Fruit fly (Drosophila melanogaster) whole organism, embryonic: ENCODE results near the gene PIG-Q.
A peak's percentile ranks its signal among the peaks of the same experiment; 100 is the strongest.

Source experiments
- CG10462 ChIP-seq: fragments of 200-800 bp; sonication (Bioruptor generic); optimal IDR thresholded peaks from 2 replicates; lab custom pipeline; 2016; ENCODE audit warnings: missing biosample characterization, missing genetic modification characterization
- CG11085 ChIP-seq: fragments of 200-800 bp; sonication (Bioruptor generic); IDR thresholded peaks from 2 replicates; pipeline ENCODE4 v1.3.6; 2022; ENCODE audit warnings: missing biosample characterization, missing genetic modification characterization
- CG11696 ChIP-seq: fragments of 200-800 bp; sonication (Bioruptor generic); IDR thresholded peaks from 2 replicates; pipeline ENCODE4 v1.3.6; 2022; ENCODE audit warnings: missing biosample characterization, missing genetic modification characterization
- CG12104 ChIP-seq: fragments of 200-800 bp; sonication (Bioruptor generic); optimal IDR thresholded peaks from 3 replicates; lab custom pipeline; 2016; ENCODE audit warnings: missing biosample characterization, missing genetic modification characterization
- CG12219 ChIP-seq: fragments of 200-800 bp; sonication (Bioruptor generic); optimal IDR thresholded peaks from 3 replicates; lab custom pipeline; 2018; ENCODE audit warnings: missing biosample characterization, mild to moderate bottlenecking, missing genetic modification characterization
- CG13287 ChIP-seq: fragments of 200-800 bp; sonication (Bioruptor generic); IDR thresholded peaks from 2 replicates; pipeline ENCODE4 v1.3.6; 2022; ENCODE audit warnings: missing biosample characterization, missing genetic modification characterization; ENCODE audit not compliant: partially characterized antibody
- CG14710 ChIP-seq: fragments of 200-800 bp; sonication (Bioruptor generic); optimal IDR thresholded peaks from 3 replicates; lab custom pipeline; 2019; ENCODE audit warnings: missing biosample characterization, mild to moderate bottlenecking, missing genetic modification characterization, moderate library complexity
- CG15696 ChIP-seq: fragments of 200-800 bp; sonication (Bioruptor generic); optimal IDR thresholded peaks from 2 replicates; lab custom pipeline; 2019; ENCODE audit warnings: missing biosample characterization, mild to moderate bottlenecking, missing genetic modification characterization, moderate library complexity
- CG17186 ChIP-seq: fragments of 200-800 bp; sonication (Bioruptor generic); optimal IDR thresholded peaks from 3 replicates; lab custom pipeline; 2017; ENCODE audit warnings: missing biosample characterization, missing genetic modification reagents, missing genetic modification characterization
- CG17612 ChIP-seq: fragments of 200-800 bp; sonication (Bioruptor generic); IDR thresholded peaks from 2 replicates; pipeline ENCODE4 v1.3.6; 2022; ENCODE audit warnings: missing biosample characterization, missing genetic modification characterization
- CG2202 ChIP-seq: fragments of 200-800 bp; sonication (Bioruptor generic); optimal IDR thresholded peaks from 2 replicates; lab custom pipeline; 2018; ENCODE audit warnings: missing biosample characterization, mild to moderate bottlenecking, missing genetic modification characterization
- CG32772 ChIP-seq: fragments of 200-800 bp; sonication (Bioruptor generic); IDR thresholded peaks from 2 replicates; pipeline ENCODE4 v1.3.6; 2022; ENCODE audit warnings: missing biosample characterization, missing genetic modification characterization
- CG34376 ChIP-seq: fragments of 200-800 bp; sonication (Bioruptor generic); optimal IDR thresholded peaks from 2 replicates; lab custom pipeline; 2018; ENCODE audit warnings: missing biosample characterization, mild to moderate bottlenecking, missing genetic modification characterization
- CG4617 ChIP-seq: fragments of 200-800 bp; sonication (Bioruptor generic); optimal IDR thresholded peaks from 3 replicates; lab custom pipeline; 2016; ENCODE audit warnings: missing biosample characterization, missing genetic modification characterization, borderline replicate concordance
- CG4854 ChIP-seq: fragments of 200-800 bp; sonication (Bioruptor generic); optimal IDR thresholded peaks from 2 replicates; lab custom pipeline; 2016; ENCODE audit warnings: missing biosample characterization, missing genetic modification characterization, inconsistent platforms
- CG7928 ChIP-seq: fragments of 200-800 bp; sonication (Bioruptor generic); optimal IDR thresholded peaks from 2 replicates; lab custom pipeline; 2017; ENCODE audit warnings: missing biosample characterization, mild to moderate bottlenecking, missing genetic modification characterization
- CG8290 ChIP-seq, 3 experiments: fragments of 200-800 bp; sonication (Bioruptor generic); optimal IDR thresholded peaks; 2 replicates each; lab custom pipeline; 2016 to 2019; ENCODE audit warnings: missing biosample characterization in 3 of 3, missing genetic modification characterization in 3 of 3, mild to moderate bottlenecking in 2 of 3, moderate library complexity in 1 of 3
- CG9437 ChIP-seq: fragments of 200-800 bp; sonication (Bioruptor generic); optimal IDR thresholded peaks from 2 replicates; lab custom pipeline; 2018; ENCODE audit warnings: missing biosample characterization, mild to moderate bottlenecking, missing genetic modification characterization
- CG9609 ChIP-seq: fragments of 200-800 bp; sonication (Bioruptor generic); optimal IDR thresholded peaks from 3 replicates; lab custom pipeline; 2016; ENCODE audit warnings: missing biosample characterization, missing genetic modification characterization
- Dad ChIP-seq: fragments of 200-800 bp; sonication (Bioruptor generic); optimal IDR thresholded peaks from 3 replicates; lab custom pipeline; 2016; ENCODE audit warnings: missing biosample characterization, missing genetic modification characterization
- Dfd ChIP-seq, 2 experiments: fragments of >200 bp; optimal IDR thresholded peaks; 2 replicates each; lab custom pipeline; 2017; ENCODE audit warnings: missing biosample characterization in 2 of 2, missing genetic modification characterization in 2 of 2
- Ets65A ChIP-seq: fragments of 200-800 bp; sonication (Bioruptor generic); peaks from one replicate; lab custom pipeline; 2016; ENCODE audit warnings: missing biosample characterization, missing genetic modification characterization
- Gsc ChIP-seq: fragments of 200-800 bp; sonication (Bioruptor generic); IDR thresholded peaks from 2 replicates; pipeline ENCODE4 v1.3.6; 2022; ENCODE audit warnings: missing biosample characterization, missing genetic modification characterization
- Hsf ChIP-seq: fragments of 200-800 bp; sonication (Bioruptor generic); optimal IDR thresholded peaks from 3 replicates; lab custom pipeline; 2016; ENCODE audit warnings: missing biosample characterization, missing genetic modification characterization
- Oli ChIP-seq: fragments of 200-800 bp; sonication (Bioruptor generic); optimal IDR thresholded peaks from 2 replicates; lab custom pipeline; 2018; ENCODE audit warnings: missing biosample characterization, mild to moderate bottlenecking, missing genetic modification characterization, moderate library complexity
- Optix ChIP-seq: fragments of 200-800 bp; sonication (Bioruptor generic); IDR thresholded peaks from 3 replicates; pipeline ENCODE4 v1.3.6; 2022; ENCODE audit warnings: missing biosample characterization, missing genetic modification characterization
- Sry-δ ChIP-seq: fragments of 200-800 bp; sonication (Bioruptor generic); optimal IDR thresholded peaks from 2 replicates; lab custom pipeline; 2016; ENCODE audit warnings: missing biosample characterization, missing genetic modification characterization
- Taf1 ChIP-seq: fragments of 200-800 bp; sonication (Bioruptor generic); IDR thresholded peaks from 2 replicates; pipeline ENCODE4 v1.3.6; 2022; ENCODE audit warnings: missing biosample characterization, missing genetic modification characterization
- Usf ChIP-seq: fragments of 200-800 bp; sonication (Bioruptor generic); optimal IDR thresholded peaks from 2 replicates; lab custom pipeline; 2017; ENCODE audit warnings: missing genotype, missing biosample characterization, missing genetic modification characterization
- Vsx1 ChIP-seq: fragments of 200-800 bp; sonication (Bioruptor generic); optimal IDR thresholded peaks from 2 replicates; lab custom pipeline; 2017; ENCODE audit warnings: missing biosample characterization, mild to moderate bottlenecking, missing genetic modification characterization, missing genetic modification reagents
- amos ChIP-seq: fragments of 200-800 bp; sonication (Bioruptor generic); IDR thresholded peaks from 2 replicates; pipeline ENCODE4 v1.3.6; 2022; ENCODE audit warnings: missing biosample characterization, missing genetic modification characterization; ENCODE audit not compliant: partially characterized antibody
- croc ChIP-seq: fragments of 200-800 bp; sonication (Bioruptor generic); conservative IDR thresholded peaks from 3 replicates; pipeline ENCODE4 v1.3.6; 2022; ENCODE audit warnings: missing biosample characterization, missing genetic modification characterization
- dmrt11E ChIP-seq: fragments of 200-800 bp; sonication (Bioruptor generic); optimal IDR thresholded peaks from 3 replicates; lab custom pipeline; 2018; ENCODE audit warnings: missing biosample characterization, mild to moderate bottlenecking, missing genetic modification characterization, moderate library complexity
- dysf ChIP-seq: fragments of 200-800 bp; sonication (Bioruptor generic); IDR thresholded peaks from 3 replicates; pipeline ENCODE4 v1.3.6; 2022; ENCODE audit warnings: missing biosample characterization, missing genetic modification characterization
- jigr1 ChIP-seq: fragments of 200-800 bp; sonication (Bioruptor generic); IDR thresholded peaks from 3 replicates; pipeline ENCODE4 v1.3.6; 2022; ENCODE audit warnings: missing biosample characterization, missing genetic modification characterization
- luna ChIP-seq: fragments of 200-800 bp; sonication (Bioruptor generic); optimal IDR thresholded peaks from 2 replicates; lab custom pipeline; 2016; ENCODE audit warnings: missing biosample characterization, missing genetic modification characterization
- mirr ChIP-seq: fragments of 200-800 bp; sonication (Bioruptor generic); optimal IDR thresholded peaks from 3 replicates; lab custom pipeline; 2018; ENCODE audit warnings: missing biosample characterization, mild to moderate bottlenecking, missing genetic modification characterization
- nerfin-2 ChIP-seq: fragments of 200-800 bp; sonication (Bioruptor generic); IDR thresholded peaks from 2 replicates; pipeline ENCODE4 v1.3.6; 2022; ENCODE audit warnings: missing biosample characterization, missing genetic modification characterization; ENCODE audit not compliant: partially characterized antibody
- nmo ChIP-seq: fragments of 200-800 bp; sonication (Bioruptor generic); optimal IDR thresholded peaks from 2 replicates; lab custom pipeline; 2018; ENCODE audit warnings: missing biosample characterization, mild to moderate bottlenecking, missing genetic modification characterization, moderate library complexity
- odd ChIP-seq: fragments of 200-800 bp; sonication (Bioruptor generic); optimal IDR thresholded peaks from 2 replicates; lab custom pipeline; 2017; ENCODE audit warnings: missing biosample characterization, mild to moderate bottlenecking, missing genetic modification characterization
- onecut ChIP-seq: fragments of 200-800 bp; sonication (Bioruptor generic); IDR thresholded peaks from 2 replicates; pipeline ENCODE4 v1.3.6; 2022; ENCODE audit warnings: missing biosample characterization, missing genetic modification characterization
- pb ChIP-seq: fragments of 200-800 bp; sonication (Bioruptor generic); optimal IDR thresholded peaks from 3 replicates; lab custom pipeline; 2016; ENCODE audit warnings: missing biosample characterization, missing genetic modification characterization
- rib ChIP-seq: fragments of 200-800 bp; sonication (Bioruptor generic); IDR thresholded peaks from 2 replicates; pipeline ENCODE4 v1.3.6; 2022; ENCODE audit warnings: missing biosample characterization, missing genetic modification characterization
- sna ChIP-seq: fragments of 200-800 bp; sonication (Bioruptor generic); IDR thresholded peaks from 2 replicates; pipeline ENCODE4 v1.3.6; 2022; ENCODE audit warnings: missing biosample characterization, missing genetic modification characterization; ENCODE audit not compliant: partially characterized antibody
- stc ChIP-seq: fragments of 200-800 bp; sonication (Bioruptor generic); IDR thresholded peaks from 2 replicates; pipeline ENCODE4 v1.3.6; 2022; ENCODE audit warnings: missing biosample characterization, missing genetic modification characterization
- stwl ChIP-seq: fragments of 200-800 bp; sonication (Bioruptor generic); optimal IDR thresholded peaks from 3 replicates; lab custom pipeline; 2018; ENCODE audit warnings: missing biosample characterization, mild to moderate bottlenecking, missing genetic modification characterization, moderate library complexity
- tx ChIP-seq: fragments of 200-800 bp; sonication (Bioruptor generic); optimal IDR thresholded peaks from 2 replicates; lab custom pipeline; 2016; ENCODE audit warnings: missing biosample characterization, missing genetic modification characterization
- yki ChIP-seq: fragments of >200 bp; optimal IDR thresholded peaks from 3 replicates; lab custom pipeline; 2018
- zfh1 ChIP-seq: fragments of 200-800 bp; sonication (Bioruptor generic); IDR thresholded peaks from 3 replicates; pipeline ENCODE4 v1.3.6; 2022; ENCODE audit warnings: missing biosample characterization, missing genetic modification characterization

The PIG-Q gene

dm6 chrX:16358670-16359320 lies at the start of gene PIG-Q, which contains the start of gene U2af50 (continued):
- peak; percentile 83 for TF ChIP-seq Ets65A (GFP tag; lab: Kevin White, UChicago)
- peak; percentile 90 for TF ChIP-seq croc (GFP tag; lab: Robert Waterston, UW)
- TF ChIP-seq stwl (tag; lab: Kevin White, UChicago): peak; percentile 66
- TF ChIP-seq CG17186: peak; percentile 42
- TF ChIP-seq stc (GFP tag; lab: Robert Waterston, UW): no peak; the same call in 1 of the 2 replicates
- TF ChIP-seq rib (GFP tag; lab: Robert Waterston, UW): peak; percentile 70
- TF ChIP-seq CG7928 (GFP tag; lab: Kevin White, UChicago): peak; percentile 68
- peak; percentile 62 for TF ChIP-seq CG4617
- TF ChIP-seq odd (GFP tag; lab: Kevin White, UChicago): peak; percentile 83
- peak; percentile 90 for TF ChIP-seq CG9437
- no peak; the same call in 2 of the 3 replicates for TF ChIP-seq jigr1 (GFP tag; lab: Robert Waterston, UW)
- TF ChIP-seq dysf (GFP tag; lab: Robert Waterston, UW): peak; percentile 93; the same call in 1 of the 3 replicates
- TF ChIP-seq Oli (tag; lab: Kevin White, UChicago): peak; percentile 94
- TF ChIP-seq CG32772: no peak
- peak; percentile 77 for TF ChIP-seq CG34376 (GFP tag; lab: Kevin White, UChicago)
- TF ChIP-seq Sry-δ (GFP tag; lab: Kevin White, UChicago): peak; percentile 28
- TF ChIP-seq Hsf: peak; percentile 75
- TF ChIP-seq CG12104 (GFP tag; lab: Kevin White, UChicago): peak; percentile 73
- TF ChIP-seq CG14710: peak; percentile 97
- peak; percentile 89 for TF ChIP-seq Taf1 (GFP tag; lab: Robert Waterston, UW)
- TF ChIP-seq zfh1 (GFP tag; lab: Robert Waterston, UW): peak; percentile 93
- peak; percentile 97 for TF ChIP-seq nmo
- TF ChIP-seq CG12219: peak; percentile 78
- no peak for TF ChIP-seq yki (lab: Kevin White, UChicago)
- TF ChIP-seq dmrt11E (tag; lab: Kevin White, UChicago): peak; percentile 95
- no peak; the same call in none of the 2 replicates for TF ChIP-seq CG17612 (GFP tag; lab: Robert Waterston, UW)
- peak; percentile 53 for TF ChIP-seq CG13287 (GFP tag; lab: Robert Waterston, UW)
- TF ChIP-seq CG11696 (GFP tag; lab: Robert Waterston, UW): peak; percentile 76; the same call in 1 of the 2 replicates
- TF ChIP-seq CG2202 (tag; lab: Kevin White, UChicago): peak; percentile 85
- TF ChIP-seq amos (GFP tag; lab: Robert Waterston, UW): peak; percentile 52; the same call in 1 of the 2 replicates
- TF ChIP-seq Dad (GFP tag; lab: Kevin White, UChicago): peak; percentile 45
- TF ChIP-seq tx (GFP tag; lab: Kevin White, UChicago): peak; percentile 43
- no peak for TF ChIP-seq Vsx1 (GFP tag; lab: Kevin White, UChicago)
- TF ChIP-seq luna: peak; percentile 17
- TF ChIP-seq pb (GFP tag; lab: Kevin White, UChicago): no peak
- no peak for TF ChIP-seq nerfin-2
- TF ChIP-seq mirr: no peak
- TF ChIP-seq CG9609 (GFP tag; lab: Kevin White, UChicago): peak; percentile 66
- TF ChIP-seq Dfd (GFP tag; optimal IDR thresholded peaks at IDR 0.05; lab: Kevin White, UChicago): no peak
- no peak; the same call in 1 of the 2 replicates for TF ChIP-seq CG11085 (GFP tag; lab: Robert Waterston, UW)
- peak; percentile 79 for TF ChIP-seq CG8290 (GFP tag; optimal IDR thresholded peaks at IDR 0.05; lab: Kevin White, UChicago)
- TF ChIP-seq CG8290 (tag; optimal IDR thresholded peaks at IDR 0.05; lab: Kevin White, UChicago): peak in 1 of 2 experiments; percentile 19
- peak; percentile 52 for TF ChIP-seq CG4854 (GFP tag; lab: Kevin White, UChicago)
- peak; percentile 75 for TF ChIP-seq CG10462 (GFP tag; lab: Kevin White, UChicago)
- no peak for TF ChIP-seq Gsc
- TF ChIP-seq CG15696 (tag; lab: Kevin White, UChicago): peak; percentile 92
- peak; percentile 83 for TF ChIP-seq onecut (GFP tag; lab: Robert Waterston, UW)
- TF ChIP-seq sna: no peak
- TF ChIP-seq Optix (GFP tag; lab: Robert Waterston, UW): no peak; the same call in 2 of the 3 replicates
- peak; percentile 91 for TF ChIP-seq Usf (GFP tag; lab: Kevin White, UChicago)
